Fruit fly (Drosophila melanogaster) whole organism: Measurements from ENCODE around the gene Meics.

Source experiments
- CG8478 ChIP-seq: fragments of >200 bp; optimal IDR thresholded peaks from 2 replicates; lab custom pipeline; 2018; ENCODE audit warnings: inconsistent platforms
- Dll ChIP-seq: fragments of >200 bp; optimal IDR thresholded peaks from 2 replicates; lab custom pipeline; 2017
- EcR ChIP-seq, 2 experiments: fragments of >200 bp; optimal IDR thresholded peaks; 2 replicates each; lab custom pipeline; 2017; ENCODE audit warnings: missing biosample characterization in 2 of 2, missing genetic modification characterization in 2 of 2, missing genetic modification reagents in 2 of 2
- pan ChIP-seq: fragments of >200 bp; optimal IDR thresholded peaks from 2 replicates; lab custom pipeline; 2017
- psq ChIP-seq: fragments of >200 bp; optimal IDR thresholded peaks from 2 replicates; lab custom pipeline; 2017
- usp ChIP-seq: fragments of >200 bp; optimal IDR thresholded peaks from 2 replicates; lab custom pipeline; 2017; ENCODE audit warnings: missing biosample characterization, missing genetic modification characterization, mixed read lengths

The Meics gene

DNA sequence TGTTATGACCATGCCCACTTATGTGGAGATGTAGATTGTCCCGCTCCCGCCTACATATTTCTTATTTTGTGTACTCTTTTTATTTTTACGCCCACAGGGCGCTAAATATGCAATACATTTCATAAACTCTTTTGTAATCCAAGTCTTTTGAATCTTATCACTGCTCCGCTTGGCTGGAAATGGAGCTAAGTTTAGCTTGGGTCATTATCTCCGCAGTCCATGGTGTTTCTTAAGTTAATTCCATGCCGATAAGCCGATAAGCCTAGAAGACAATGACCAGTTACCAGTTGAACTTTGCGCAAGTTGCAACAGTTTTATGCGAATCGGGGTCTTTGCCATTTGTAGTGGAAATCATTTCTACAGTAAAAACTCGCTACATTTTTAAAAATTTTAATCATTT is 31.9 kb upstream of the Meics start:
- TF ChIP-seq usp (GFP tag; lab: Kevin White, UChicago) (no peak), psq (lab: Kevin White, UChicago) (no peak)

DNA sequence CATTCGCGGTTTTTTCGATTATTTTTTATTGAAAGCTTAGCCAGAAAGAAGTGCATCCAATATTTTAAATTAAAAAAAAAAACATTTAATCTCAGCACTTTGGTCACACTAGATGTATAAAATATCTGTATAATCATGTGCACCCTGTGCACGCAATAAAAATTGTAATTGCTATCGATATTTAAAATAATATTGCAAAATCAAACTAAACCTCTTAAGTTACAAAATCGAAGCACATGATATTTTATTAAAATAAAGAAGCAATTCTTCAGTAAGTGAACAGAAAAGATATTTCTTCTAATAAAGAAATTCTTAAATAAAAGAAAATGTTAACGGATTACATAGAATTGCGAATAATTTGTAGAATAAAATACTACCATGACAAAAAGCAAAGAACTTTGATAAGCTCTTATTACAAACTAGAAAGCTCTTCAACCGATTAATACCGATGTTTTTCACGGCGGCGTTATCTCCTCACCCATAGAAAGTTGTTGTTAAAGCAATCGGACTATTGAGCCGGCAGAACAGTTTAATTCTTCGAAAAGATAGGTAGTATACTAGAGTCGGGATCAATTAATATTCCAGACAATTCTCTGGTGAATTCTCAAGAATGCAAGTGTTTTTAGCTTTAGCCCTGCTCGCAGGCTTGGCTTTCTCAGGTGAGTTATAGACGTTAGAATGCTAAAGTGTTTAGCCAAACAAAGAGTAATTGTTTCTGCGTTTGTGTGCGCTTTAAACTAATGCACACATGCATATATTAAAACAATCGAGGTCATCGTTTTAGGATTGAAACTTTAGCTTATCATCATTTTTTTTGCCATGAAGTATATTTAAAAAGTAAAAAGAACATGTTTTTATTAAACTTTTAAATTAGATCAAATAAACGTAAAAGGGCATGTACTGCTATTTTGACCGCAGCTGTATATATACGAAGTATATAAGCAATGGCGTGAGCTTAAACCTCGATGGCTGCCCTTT is 29.5 kb upstream of the Meics start, which contains the start of gene CtsK1:
CtsK1 (plus strand) TSS at position 490 of the 978 bp plus-strand sequence.
- TF ChIP-seq usp (GFP tag; lab: Kevin White, UChicago) (no peak), CG8478 (lab: Kevin White, UChicago) (no peak), pan (no peak), Dll (lab: Kevin White, UChicago) (no peak), EcR (GFP tag; optimal IDR thresholded peaks at IDR 0.05; lab: Kevin White, UChicago) (no peak), psq (lab: Kevin White, UChicago) (no peak)

DNA sequence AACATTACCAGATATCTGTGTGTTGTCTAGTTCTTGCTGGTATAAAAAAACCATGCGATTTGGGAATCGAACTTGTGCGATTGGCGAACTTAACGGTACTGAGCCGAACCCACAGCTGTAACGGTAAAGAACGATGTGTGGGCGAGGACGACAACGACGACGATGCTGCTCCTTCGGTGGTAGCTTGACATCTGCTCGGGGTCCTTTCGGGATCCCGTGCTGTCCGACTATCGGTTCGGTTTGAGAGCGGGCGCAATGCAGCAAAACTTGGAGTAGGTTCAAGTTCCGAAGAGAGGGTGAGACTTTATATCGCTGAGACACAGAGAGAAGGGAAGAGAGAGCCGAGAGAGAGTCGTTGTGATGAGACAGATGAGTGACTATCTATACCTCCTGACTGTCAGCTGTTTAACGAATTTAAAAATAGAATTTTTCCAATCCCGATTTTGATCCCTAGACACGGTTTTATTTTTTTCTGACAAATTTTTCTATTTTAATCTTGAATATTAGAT is 28.8 kb upstream of the Meics start, which contains the start of gene CG17364:
CG17364 (minus strand) TSS at position 168 of the 509 bp plus-strand sequence.
- TF ChIP-seq usp (GFP tag; lab: Kevin White, UChicago) (no peak), EcR (GFP tag; optimal IDR thresholded peaks at IDR 0.05; lab: Kevin White, UChicago) (no peak), CG8478 (lab: Kevin White, UChicago) (no peak), Dll (lab: Kevin White, UChicago) (no peak), psq (lab: Kevin White, UChicago) (no peak), pan (no peak)

DNA sequence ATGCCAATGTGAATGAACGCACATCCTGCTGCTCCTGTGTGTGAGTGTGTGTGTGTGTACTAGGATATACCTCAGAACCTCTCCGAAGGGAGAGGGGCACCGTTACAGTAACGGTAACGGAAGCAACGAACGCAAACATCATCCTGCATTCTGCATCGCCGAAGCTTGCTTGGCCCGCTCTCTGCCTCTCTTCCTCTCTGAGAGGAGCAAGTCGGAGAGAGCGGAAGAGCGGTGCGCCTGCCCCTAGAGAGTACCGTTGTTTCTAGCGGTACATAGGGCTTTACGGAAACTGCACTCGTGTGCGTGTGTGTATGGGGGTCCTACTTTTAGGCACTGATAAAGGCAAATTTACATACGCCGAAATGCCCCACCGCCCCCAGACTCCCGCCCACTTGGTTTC is 26.8 kb upstream of the Meics start:
- TF ChIP-seq EcR (GFP tag; optimal IDR thresholded peaks at IDR 0.05; lab: Kevin White, UChicago): no peak
- TF ChIP-seq usp (GFP tag; lab: Kevin White, UChicago): no peak
- TF ChIP-seq pan: no peak
- no peak for TF ChIP-seq CG8478 (lab: Kevin White, UChicago)
- TF ChIP-seq psq (lab: Kevin White, UChicago): no peak
- TF ChIP-seq Dll (lab: Kevin White, UChicago): no peak

DNA sequence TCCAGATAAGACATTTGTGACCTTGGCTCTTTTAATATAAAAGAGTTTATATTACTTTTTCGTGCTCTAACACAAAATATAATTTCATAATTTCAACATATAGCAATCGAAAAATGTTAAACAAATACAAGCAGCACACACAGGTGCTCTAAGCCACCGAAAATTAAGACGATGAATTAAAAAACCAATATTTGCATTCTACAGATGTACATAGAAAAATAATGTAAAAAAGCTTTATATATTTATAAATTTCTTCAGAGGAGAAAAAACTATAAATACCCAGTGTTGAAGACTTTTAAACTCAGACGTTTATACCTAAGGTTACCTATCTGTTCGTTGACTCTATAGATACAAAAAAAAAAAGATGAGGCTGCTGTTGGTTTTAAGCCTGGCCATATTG is 23.1 kb upstream of the Meics start, which contains the start of gene CG9040:
CG9040 (plus strand) TSS at position 301 of the 400 bp plus-strand sequence.
- TF ChIP-seq psq (lab: Kevin White, UChicago) (no peak), pan (no peak), Dll (lab: Kevin White, UChicago) (no peak), CG8478 (lab: Kevin White, UChicago) (no peak)

DNA sequence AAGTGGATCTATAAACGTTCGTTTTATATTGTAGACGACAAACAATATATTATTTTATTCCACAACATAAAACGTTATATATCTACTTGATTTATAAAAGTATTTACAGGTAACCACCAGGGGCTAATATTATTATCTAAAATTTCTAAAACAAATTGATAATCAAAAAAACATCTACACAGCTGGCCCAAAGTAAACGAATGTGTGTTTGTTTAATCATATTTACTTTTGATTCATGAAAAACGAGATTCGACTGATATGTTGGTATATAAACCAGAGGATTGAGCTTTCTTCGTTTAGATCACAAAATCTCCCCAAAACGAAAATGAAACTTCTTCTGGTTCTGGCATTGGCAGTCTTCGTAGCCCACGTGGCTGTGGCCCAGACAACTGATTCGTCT is 21.8 kb upstream of the Meics start, which contains the start of gene CG17362:
CG17362 (plus strand) TSS at position 291 of the 400 bp plus-strand sequence.
- no peak for TF ChIP-seq CG8478 (lab: Kevin White, UChicago)
- no peak for TF ChIP-seq EcR (GFP tag; optimal IDR thresholded peaks at IDR 0.05; lab: Kevin White, UChicago)
- no peak for TF ChIP-seq psq (lab: Kevin White, UChicago)
- TF ChIP-seq pan: no peak
- TF ChIP-seq usp (GFP tag; lab: Kevin White, UChicago): no peak
- no peak for TF ChIP-seq Dll (lab: Kevin White, UChicago)

DNA sequence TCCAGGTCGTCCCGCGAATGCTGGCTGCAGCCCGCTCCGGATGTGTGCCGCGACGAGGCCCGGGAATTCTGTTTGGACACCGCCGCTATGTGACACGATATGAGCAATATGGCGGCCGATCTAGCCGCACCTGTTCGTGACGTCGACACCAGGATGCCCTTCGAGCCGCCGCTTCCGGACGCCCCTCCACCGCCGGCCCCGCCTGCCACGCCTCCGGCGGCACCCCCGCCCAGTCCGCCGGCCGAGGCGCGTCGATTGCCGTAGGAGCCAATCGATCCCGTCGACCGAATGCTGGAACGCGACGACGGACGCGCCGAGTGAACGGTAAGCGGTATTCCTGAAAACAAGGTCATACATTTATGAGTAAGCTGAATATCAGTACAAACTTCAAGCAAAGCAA is 18.0 kb upstream of the Meics start:
- TF ChIP-seq CG8478 (lab: Kevin White, UChicago) (no peak), pan (no peak), EcR (GFP tag; optimal IDR thresholded peaks at IDR 0.05; lab: Kevin White, UChicago) (no peak), usp (GFP tag; lab: Kevin White, UChicago) (no peak), Dll (lab: Kevin White, UChicago) (no peak), psq (lab: Kevin White, UChicago) (no peak)

DNA sequence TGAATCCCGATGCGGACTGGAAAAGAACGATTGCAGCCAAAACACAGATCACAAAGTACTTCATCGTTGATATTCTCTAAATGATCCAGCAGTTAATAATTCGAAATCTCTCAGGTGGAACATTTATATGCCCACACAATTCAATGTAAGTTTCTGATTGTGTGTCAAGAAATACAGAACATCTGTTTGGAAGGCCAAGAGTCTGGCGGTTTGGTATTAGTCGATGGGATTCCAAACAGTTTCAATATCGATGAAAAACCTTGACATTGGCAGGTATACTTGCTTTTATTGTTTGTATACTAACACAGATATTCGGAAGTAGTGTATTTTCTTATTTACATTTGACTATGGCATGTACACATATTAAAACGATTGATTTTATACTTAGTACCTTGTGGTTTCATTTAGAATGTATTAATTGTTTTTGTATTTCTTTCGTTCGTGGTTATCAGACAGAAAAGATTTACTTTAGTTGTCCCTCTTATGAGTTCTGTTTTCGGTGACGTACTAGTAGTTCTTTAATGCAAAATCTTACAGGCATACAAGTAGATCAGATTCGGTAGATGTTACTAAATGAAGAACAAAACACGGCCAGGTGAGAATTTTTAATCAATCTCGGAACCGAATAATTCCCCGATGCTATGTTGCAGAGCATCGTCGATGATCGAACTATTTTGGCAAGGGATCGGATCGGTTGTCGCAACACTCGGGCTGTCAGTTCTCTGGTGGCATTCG is 9.0 kb upstream of the Meics start, which contains the start of the genes CG13738 and Hsc70-1:
CG13738 (minus strand) TSS at position 101 of the 735 bp plus-strand sequence.
Hsc70-1 (plus strand) TSS at position 685 of the 735 bp plus-strand sequence.
- no peak for TF ChIP-seq psq (lab: Kevin White, UChicago)
- no peak for TF ChIP-seq CG8478 (lab: Kevin White, UChicago)
- TF ChIP-seq EcR (GFP tag; optimal IDR thresholded peaks at IDR 0.05; lab: Kevin White, UChicago): no peak
- TF ChIP-seq Dll (lab: Kevin White, UChicago): no peak
- no peak for TF ChIP-seq pan
- TF ChIP-seq usp (GFP tag; lab: Kevin White, UChicago): no peak

DNA sequence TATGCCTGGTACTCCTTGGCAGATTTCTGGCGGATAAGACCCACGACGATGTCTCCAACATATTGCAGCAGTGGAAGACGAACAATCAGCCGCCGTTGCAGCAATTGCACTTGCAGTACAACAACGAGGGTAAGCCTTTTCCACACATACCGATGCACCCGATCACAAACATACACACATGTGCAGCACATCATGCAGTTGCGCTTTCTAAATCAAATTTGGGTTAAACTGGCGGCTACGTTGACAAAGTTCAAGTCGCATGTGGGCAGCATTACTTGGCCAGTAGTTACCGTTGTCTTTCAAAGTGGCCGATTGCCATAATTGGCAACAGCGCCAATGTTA is 971 bp upstream of the Meics start:
- TF ChIP-seq Dll (lab: Kevin White, UChicago) (no peak), psq (lab: Kevin White, UChicago) (no peak)

DNA sequence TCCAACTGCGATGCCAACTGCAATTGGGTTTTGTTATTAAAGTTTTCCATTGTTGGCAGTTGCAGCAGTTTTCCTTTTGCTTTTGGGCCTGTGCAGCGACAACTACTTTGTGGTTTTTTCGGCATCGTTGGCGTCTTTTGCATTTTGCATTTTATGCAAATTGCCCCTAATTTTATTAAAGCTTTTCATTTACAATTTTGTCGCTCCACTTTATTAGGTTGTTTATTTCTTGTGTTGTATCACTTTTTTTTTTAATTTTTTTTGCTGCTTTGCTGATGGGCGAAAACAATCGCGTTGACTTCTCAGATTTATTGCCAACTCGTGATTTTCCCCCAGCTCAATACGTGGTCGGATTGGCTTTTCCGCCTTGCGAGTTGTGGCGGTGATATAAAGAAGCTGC is 6.7 kb downstream of the Meics start:
- TF ChIP-seq pan (no peak), CG8478 (lab: Kevin White, UChicago) (no peak), psq (lab: Kevin White, UChicago) (no peak), usp (GFP tag; lab: Kevin White, UChicago) (no peak)

DNA sequence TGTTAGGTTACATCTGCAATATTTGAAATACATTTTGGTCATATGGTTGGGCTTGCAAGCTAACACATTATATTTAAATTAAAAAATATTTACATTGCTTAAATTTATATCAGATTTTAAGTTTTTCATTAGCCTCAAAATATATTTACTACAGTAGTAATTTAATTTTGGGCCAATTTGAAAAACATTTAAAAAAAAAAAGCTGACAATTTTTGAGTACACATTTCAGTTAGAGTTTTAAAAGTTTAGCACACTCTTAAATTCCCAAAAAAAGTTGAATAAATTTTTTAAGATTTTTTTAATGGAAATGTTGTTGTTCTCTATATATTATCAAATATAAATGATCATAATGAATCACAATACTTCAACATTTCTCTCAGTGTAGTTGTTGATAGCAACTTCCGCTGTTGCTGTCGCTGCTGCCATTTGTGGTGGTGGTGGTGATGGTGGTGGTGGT is 7.3 kb downstream of the Meics start:
- no peak for TF ChIP-seq Dll (lab: Kevin White, UChicago)
- no peak for TF ChIP-seq pan
- no peak for TF ChIP-seq EcR (GFP tag; optimal IDR thresholded peaks at IDR 0.05; lab: Kevin White, UChicago)
- no peak for TF ChIP-seq psq (lab: Kevin White, UChicago)
- TF ChIP-seq usp (GFP tag; lab: Kevin White, UChicago): no peak
